Worm (Caenorhabditis elegans) whole organism, L1 larva: ENCODE data around the gene oac-40.

Experiments used
- elt-3 ChIP-seq, 6 experiments: fragments of 150-350 bp in 1 of 6; sonication (generic microtip); optimal IDR thresholded peaks; 2 replicates each; lab custom pipeline; 2017 to 2018; ENCODE audit warnings: missing biosample characterization in 6 of 6, missing genetic modification characterization in 6 of 6, inconsistent platforms in 1 of 6
- pqm-1 ChIP-seq: sonication (generic microtip); optimal IDR thresholded peaks from 3 replicates; lab custom pipeline; 2017; ENCODE audit warnings: missing biosample characterization, missing genetic modification characterization

DNA sequence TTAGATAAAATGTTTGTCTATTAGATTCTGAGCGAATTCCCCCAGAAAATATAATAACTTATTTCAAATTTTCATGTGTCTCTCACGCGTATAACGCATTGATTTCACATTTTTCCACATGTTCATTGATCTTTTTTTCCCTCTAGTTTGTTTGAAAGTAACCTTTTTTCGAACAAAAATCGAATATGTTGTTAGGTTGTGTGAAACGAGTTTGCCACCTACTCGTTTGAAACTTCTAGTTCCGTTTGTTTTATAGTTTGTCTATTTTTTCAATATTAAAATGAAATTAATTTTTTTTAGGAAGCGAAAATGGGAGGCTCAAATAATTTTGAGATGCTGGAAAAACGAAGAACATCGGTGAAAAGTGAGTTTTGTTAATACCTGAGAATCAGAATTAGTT lies 13.7 kb downstream of the oac-40 start, which contains the start of gene C25E10.5:
- TF ChIP-seq pqm-1 (tag; lab: Kevin White, UChicago) (no peak), elt-3 (tag; optimal IDR thresholded peaks at IDR 0.05; lab: Kevin White, UChicago) (no peak)
